Fruit fly (Drosophila melanogaster) whole organism, embryonic: Measurements from ENCODE around the gene CG4115.

Source experiments
- CG10543 ChIP-seq: fragments of 200-800 bp; sonication (Bioruptor generic); optimal IDR thresholded peaks from 3 replicates; lab custom pipeline; 2017; ENCODE audit warnings: missing biosample characterization, mild to moderate bottlenecking, missing genetic modification characterization, moderate library complexity
- CG10565 ChIP-seq: fragments of 200-800 bp; sonication (Bioruptor generic); optimal IDR thresholded peaks from 3 replicates; lab custom pipeline; 2016; ENCODE audit warnings: missing biosample characterization, mild to moderate bottlenecking, missing genetic modification characterization
- CG11085 ChIP-seq: fragments of 200-800 bp; sonication (Bioruptor generic); IDR thresholded peaks from 2 replicates; pipeline ENCODE4 v1.3.6; 2022; ENCODE audit warnings: missing biosample characterization, missing genetic modification characterization
- CG12155 ChIP-seq: fragments of 200-800 bp; sonication (Bioruptor generic); optimal IDR thresholded peaks from 3 replicates; lab custom pipeline; 2016; ENCODE audit warnings: missing biosample characterization, missing genetic modification characterization
- CG12769 ChIP-seq: fragments of 200-800 bp; sonication (Bioruptor generic); optimal IDR thresholded peaks from 2 replicates; lab custom pipeline; 2019; ENCODE audit warnings: missing biosample characterization, mild to moderate bottlenecking, missing genetic modification characterization, moderate library complexity
- CG12942 ChIP-seq: fragments of 200-800 bp; sonication (Bioruptor generic); optimal IDR thresholded peaks from 3 replicates; lab custom pipeline; 2016; ENCODE audit warnings: missing biosample characterization, missing genetic modification characterization
- CG14050 ChIP-seq: fragments of 200-800 bp; sonication (Bioruptor generic); IDR thresholded peaks from 3 replicates; pipeline ENCODE4 v1.3.6; 2022; ENCODE audit warnings: missing biosample characterization, missing genetic modification characterization
- CG15011 ChIP-seq: fragments of 200-800 bp; sonication (Bioruptor generic); optimal IDR thresholded peaks from 3 replicates; lab custom pipeline; 2018; ENCODE audit warnings: missing biosample characterization, mild to moderate bottlenecking, missing genetic modification characterization
- CG15514 ChIP-seq: fragments of 200-800 bp; sonication (Bioruptor generic); optimal IDR thresholded peaks from 3 replicates; lab custom pipeline; 2017; ENCODE audit warnings: missing biosample characterization, missing genetic modification characterization, mild to moderate bottlenecking, moderate library complexity, missing genetic modification reagents
- CG17802 ChIP-seq: fragments of 200-800 bp; sonication (Bioruptor generic); optimal IDR thresholded peaks from 2 replicates; lab custom pipeline; 2018; ENCODE audit warnings: missing biosample characterization, mild to moderate bottlenecking, missing genetic modification characterization, moderate library complexity
- CG18262 ChIP-seq: fragments of 200-800 bp; optimal IDR thresholded peaks from 3 replicates; lab custom pipeline; 2019; ENCODE audit warnings: missing biosample characterization, mild to moderate bottlenecking, missing genetic modification characterization, moderate library complexity
- CG2120 ChIP-seq: fragments of 200-800 bp; sonication (Bioruptor generic); optimal IDR thresholded peaks from 3 replicates; lab custom pipeline; 2016; ENCODE audit warnings: missing biosample characterization, missing genetic modification characterization
- CG34376 ChIP-seq: fragments of 200-800 bp; sonication (Bioruptor generic); optimal IDR thresholded peaks from 2 replicates; lab custom pipeline; 2018; ENCODE audit warnings: missing biosample characterization, mild to moderate bottlenecking, missing genetic modification characterization
- CG3995 ChIP-seq: fragments of 200-800 bp; sonication (Bioruptor generic); optimal IDR thresholded peaks from 3 replicates; lab custom pipeline; 2016; ENCODE audit warnings: missing biosample characterization, missing genetic modification characterization
- CG42726 ChIP-seq: fragments of 200-800 bp; sonication (Bioruptor generic); IDR thresholded peaks from 2 replicates; pipeline ENCODE4 v1.3.6; 2022; ENCODE audit warnings: missing biosample characterization, missing genetic modification characterization; ENCODE audit not compliant: partially characterized antibody
- CG6175 ChIP-seq: fragments of 200-800 bp; sonication (Bioruptor generic); IDR thresholded peaks from 3 replicates; pipeline ENCODE4 v1.3.6; 2022; ENCODE audit warnings: missing biosample characterization, missing genetic modification characterization
- CG7556 ChIP-seq: fragments of 200-800 bp; sonication (Bioruptor generic); optimal IDR thresholded peaks from 2 replicates; lab custom pipeline; 2017; ENCODE audit warnings: missing biosample characterization, mild to moderate bottlenecking, missing genetic modification characterization
- CG8359 ChIP-seq: fragments of 200-800 bp; sonication (Bioruptor generic); optimal IDR thresholded peaks from 2 replicates; lab custom pipeline; 2017; ENCODE audit warnings: missing biosample characterization, mild to moderate bottlenecking, missing genetic modification characterization, borderline replicate concordance
- CG9437 ChIP-seq: fragments of 200-800 bp; sonication (Bioruptor generic); optimal IDR thresholded peaks from 2 replicates; lab custom pipeline; 2018; ENCODE audit warnings: missing biosample characterization, mild to moderate bottlenecking, missing genetic modification characterization
- D19A ChIP-seq: fragments of 200-800 bp; optimal IDR thresholded peaks from 3 replicates; lab custom pipeline; 2019; ENCODE audit warnings: missing biosample characterization, mild to moderate bottlenecking, missing genetic modification characterization, moderate library complexity
- D19B ChIP-seq: fragments of 200-800 bp; sonication (Bioruptor generic); optimal IDR thresholded peaks from 2 replicates; lab custom pipeline; 2017; ENCODE audit warnings: missing biosample characterization, mild to moderate bottlenecking, missing genetic modification characterization
- ERR ChIP-seq: fragments of 200-800 bp; sonication (Bioruptor generic); optimal IDR thresholded peaks from 2 replicates; lab custom pipeline; 2016; ENCODE audit warnings: missing biosample characterization, missing genetic modification characterization
- Elba2 ChIP-seq: fragments of 200-800 bp; sonication (Bioruptor generic); optimal IDR thresholded peaks from 3 replicates; lab custom pipeline; 2016; ENCODE audit warnings: missing biosample characterization, missing genetic modification characterization
- HLH3B ChIP-seq: fragments of 200-800 bp; sonication (Bioruptor generic); IDR thresholded peaks from 2 replicates; pipeline ENCODE4 v1.3.6; 2022; ENCODE audit warnings: missing biosample characterization, missing genetic modification characterization
- HLH54F ChIP-seq: fragments of 200-800 bp; sonication (Bioruptor generic); optimal IDR thresholded peaks from 3 replicates; lab custom pipeline; 2016; ENCODE audit warnings: missing biosample characterization, missing genetic modification characterization
- Myb ChIP-seq: fragments of 200-800 bp; sonication (Bioruptor generic); optimal IDR thresholded peaks from 2 replicates; lab custom pipeline; 2016; ENCODE audit warnings: missing biosample characterization, missing genetic modification characterization
- NC2α ChIP-seq: fragments of 200-800 bp; sonication (Bioruptor generic); optimal IDR thresholded peaks from 2 replicates; lab custom pipeline; 2016; ENCODE audit warnings: missing biosample characterization, missing genetic modification characterization
- Ravus ChIP-seq: fragments of 200-800 bp; sonication (Bioruptor generic); IDR thresholded peaks from 2 replicates; pipeline ENCODE4 v1.3.6; 2022; ENCODE audit warnings: missing biosample characterization, missing genetic modification characterization
- Vsx1 ChIP-seq: fragments of 200-800 bp; sonication (Bioruptor generic); optimal IDR thresholded peaks from 2 replicates; lab custom pipeline; 2017; ENCODE audit warnings: missing biosample characterization, mild to moderate bottlenecking, missing genetic modification characterization, missing genetic modification reagents
- chn ChIP-seq: fragments of 200-800 bp; sonication (Bioruptor generic); optimal IDR thresholded peaks from 2 replicates; lab custom pipeline; 2016; ENCODE audit warnings: missing biosample characterization, missing genetic modification characterization
- croc ChIP-seq: fragments of 200-800 bp; sonication (Bioruptor generic); conservative IDR thresholded peaks from 3 replicates; pipeline ENCODE4 v1.3.6; 2022; ENCODE audit warnings: missing biosample characterization, missing genetic modification characterization
- cwo ChIP-seq: fragments of 200-800 bp; sonication (Bioruptor generic); optimal IDR thresholded peaks from 3 replicates; lab custom pipeline; 2017; ENCODE audit warnings: missing biosample characterization, missing genetic modification characterization, mild to moderate bottlenecking, moderate library complexity, missing genetic modification reagents
- dati ChIP-seq: fragments of 200-800 bp; sonication (Bioruptor generic); IDR thresholded peaks from 2 replicates; pipeline ENCODE4 v1.3.6; 2022; ENCODE audit warnings: missing biosample characterization, missing genetic modification characterization
- exex ChIP-seq: fragments of 200-800 bp; sonication (Bioruptor generic); optimal IDR thresholded peaks from 4 replicates; lab custom pipeline; 2018; ENCODE audit warnings: missing biosample characterization, mild to moderate bottlenecking, missing genetic modification characterization, moderate library complexity
- eyg ChIP-seq: fragments of 200-800 bp; sonication (Bioruptor generic); optimal IDR thresholded peaks from 3 replicates; lab custom pipeline; 2016; ENCODE audit warnings: missing biosample characterization, missing genetic modification characterization
- fu2 ChIP-seq: fragments of 200-800 bp; sonication (Bioruptor generic); optimal IDR thresholded peaks from 2 replicates; lab custom pipeline; 2016; ENCODE audit warnings: missing biosample characterization, missing genetic modification characterization
- gce ChIP-seq: fragments of 200-800 bp; sonication (Bioruptor generic); IDR thresholded peaks from 3 replicates; pipeline ENCODE4 v1.3.6; 2022; ENCODE audit warnings: missing biosample characterization, missing genetic modification characterization
- gsb-n ChIP-seq: fragments of 200-800 bp; sonication (Bioruptor generic); optimal IDR thresholded peaks from 3 replicates; lab custom pipeline; 2018; ENCODE audit warnings: missing biosample characterization, mild to moderate bottlenecking, missing genetic modification characterization
- mirr ChIP-seq: fragments of 200-800 bp; sonication (Bioruptor generic); optimal IDR thresholded peaks from 3 replicates; lab custom pipeline; 2018; ENCODE audit warnings: missing biosample characterization, mild to moderate bottlenecking, missing genetic modification characterization
- nau ChIP-seq: fragments of 200-800 bp; sonication (Bioruptor generic); optimal IDR thresholded peaks from 3 replicates; lab custom pipeline; 2017; ENCODE audit warnings: missing biosample characterization, mild to moderate bottlenecking, missing genetic modification characterization, missing genetic modification reagents
- onecut ChIP-seq: fragments of 200-800 bp; sonication (Bioruptor generic); IDR thresholded peaks from 2 replicates; pipeline ENCODE4 v1.3.6; 2022; ENCODE audit warnings: missing biosample characterization, missing genetic modification characterization
- salm ChIP-seq: fragments of 200-800 bp; sonication (Bioruptor generic); optimal IDR thresholded peaks from 2 replicates; lab custom pipeline; 2018; ENCODE audit warnings: missing biosample characterization, mild to moderate bottlenecking, missing genetic modification characterization
- sc ChIP-seq, 3 experiments: fragments of >200 bp in 2 of 3; fragments of 200-800 bp in 1 of 3; sonication (Bioruptor generic) in 1 of 3; optimal IDR thresholded peaks; 2 replicates in 2 of 3; 3 replicates in 1 of 3; lab custom pipeline; 2017; ENCODE audit warnings: mild to moderate bottlenecking in 1 of 3, missing biosample characterization in 1 of 3, missing genetic modification characterization in 1 of 3, missing genetic modification reagents in 1 of 3
- slbo ChIP-seq: fragments of 200-800 bp; sonication (Bioruptor generic); IDR thresholded peaks from 2 replicates; pipeline ENCODE4 v1.3.6; 2022; ENCODE audit warnings: missing biosample characterization, missing genetic modification characterization
- slp2 ChIP-seq: fragments of 200-800 bp; sonication (Bioruptor generic); optimal IDR thresholded peaks from 2 replicates; lab custom pipeline; 2016; ENCODE audit warnings: missing biosample characterization, missing genetic modification characterization
- stwl ChIP-seq: fragments of 200-800 bp; sonication (Bioruptor generic); optimal IDR thresholded peaks from 3 replicates; lab custom pipeline; 2018; ENCODE audit warnings: missing biosample characterization, mild to moderate bottlenecking, missing genetic modification characterization, moderate library complexity
- trh ChIP-seq: fragments of 200-800 bp; sonication (Bioruptor generic); optimal IDR thresholded peaks from 2 replicates; lab custom pipeline; 2016; ENCODE audit warnings: missing biosample characterization, missing genetic modification characterization
- tup ChIP-seq: fragments of 200-800 bp; sonication (Bioruptor generic); optimal IDR thresholded peaks from 2 replicates; lab custom pipeline; 2016; ENCODE audit warnings: missing biosample characterization, mild to moderate bottlenecking, missing genetic modification characterization, moderate library complexity
- zf30C ChIP-seq: fragments of 200-800 bp; sonication (Bioruptor generic); optimal IDR thresholded peaks from 3 replicates; lab custom pipeline; 2018; ENCODE audit warnings: missing biosample characterization, mild to moderate bottlenecking, missing genetic modification characterization

The CG4115 gene

dm6 chr3R:12402935-12403334, 43.1 kb downstream of the CG4115 start (continued):
- peak; percentile 99 for TF ChIP-seq CG18262 (tag; lab: Kevin White, UChicago)
- peak; percentile 91 for TF ChIP-seq eyg (GFP tag; lab: Kevin White, UChicago)
- TF ChIP-seq CG10543 (GFP tag; lab: Kevin White, UChicago): peak; percentile 100
- TF ChIP-seq ERR: peak; percentile 92
- TF ChIP-seq CG10565 (GFP tag; lab: Kevin White, UChicago): peak; percentile 98
- peak; percentile 89 for TF ChIP-seq CG17802 (tag; lab: Kevin White, UChicago)

dm6 chr3R:12405134-12405533, 45.3 kb downstream of the CG4115 start:
- no peak for TF ChIP-seq tup (GFP tag; lab: Kevin White, UChicago)
- no peak for TF ChIP-seq CG42726 (GFP tag; lab: Robert Waterston, UW)
- TF ChIP-seq slbo: no peak
- TF ChIP-seq slp2: no peak
- TF ChIP-seq CG11085 (GFP tag; lab: Robert Waterston, UW): no peak
- TF ChIP-seq trh (GFP tag; lab: Kevin White, UChicago): no peak
- no peak for TF ChIP-seq Elba2
- peak; percentile 54 for TF ChIP-seq CG34376
- no peak for TF ChIP-seq CG12155 (GFP tag; lab: Kevin White, UChicago)
- no peak for TF ChIP-seq Ravus (GFP tag; lab: Robert Waterston, UW)
- TF ChIP-seq onecut (GFP tag; lab: Robert Waterston, UW): no peak
- no peak for TF ChIP-seq gsb-n (tag; lab: Kevin White, UChicago)
- no peak for TF ChIP-seq stwl (tag; lab: Kevin White, UChicago)
- TF ChIP-seq Myb (GFP tag; lab: Kevin White, UChicago): no peak
- TF ChIP-seq CG3995 (GFP tag; lab: Kevin White, UChicago): no peak
- TF ChIP-seq CG12769 (tag; lab: Kevin White, UChicago): no peak
- no peak for TF ChIP-seq CG15514 (GFP tag; lab: Kevin White, UChicago)
- TF ChIP-seq dati (GFP tag; lab: Robert Waterston, UW): no peak
- TF ChIP-seq CG12942 (GFP tag; lab: Kevin White, UChicago): no peak
- TF ChIP-seq HLH3B (GFP tag; lab: Robert Waterston, UW): no peak
- no peak for TF ChIP-seq CG2120 (GFP tag; lab: Kevin White, UChicago)
- no peak for TF ChIP-seq nau (GFP tag; lab: Kevin White, UChicago)
- no peak for TF ChIP-seq eyg (GFP tag; lab: Kevin White, UChicago)
- TF ChIP-seq CG14050 (GFP tag; lab: Robert Waterston, UW): no peak
- no peak for TF ChIP-seq CG8359 (GFP tag; lab: Kevin White, UChicago)
- TF ChIP-seq CG15011 (GFP tag; lab: Kevin White, UChicago): no peak
- TF ChIP-seq zf30C: no peak
- no peak for TF ChIP-seq cwo (GFP tag; lab: Kevin White, UChicago)
- TF ChIP-seq HLH54F (GFP tag; lab: Kevin White, UChicago): no peak
- no peak for TF ChIP-seq CG9437 (GFP tag; lab: Kevin White, UChicago)
- no peak for TF ChIP-seq fu2 (GFP tag; lab: Kevin White, UChicago)
- no peak for TF ChIP-seq CG6175 (GFP tag; lab: Robert Waterston, UW)
- no peak for TF ChIP-seq sc (optimal IDR thresholded peaks at IDR 0.05; lab: Kevin White, UChicago)
- no peak for TF ChIP-seq sc (GFP tag; optimal IDR thresholded peaks at IDR 0.05; lab: Kevin White, UChicago)
- TF ChIP-seq D19A (tag; lab: Kevin White, UChicago): peak; percentile 3
- no peak for TF ChIP-seq CG7556 (GFP tag; lab: Kevin White, UChicago)
- no peak for TF ChIP-seq D19B (GFP tag; lab: Kevin White, UChicago)
- TF ChIP-seq Vsx1 (GFP tag; lab: Kevin White, UChicago): peak; percentile 48
- TF ChIP-seq chn (GFP tag; lab: Kevin White, UChicago): no peak
- TF ChIP-seq gce (GFP tag; lab: Robert Waterston, UW): no peak
- TF ChIP-seq croc: no peak
- TF ChIP-seq NC2α: no peak
- peak; percentile 92 for TF ChIP-seq exex (tag; lab: Kevin White, UChicago)
- peak; percentile 2 for TF ChIP-seq salm (tag; lab: Kevin White, UChicago)
- peak; percentile 91 for TF ChIP-seq mirr
